Fruit fly (Drosophila melanogaster) whole organism: ENCODE measurements around the gene Wsck.

Source experiments
- CG8478 ChIP-seq: fragments of >200 bp; optimal IDR thresholded peaks from 2 replicates; lab custom pipeline; 2018; ENCODE audit warnings: inconsistent platforms
- Dll ChIP-seq: fragments of >200 bp; optimal IDR thresholded peaks from 2 replicates; lab custom pipeline; 2017
- EcR ChIP-seq, 2 experiments: fragments of >200 bp; optimal IDR thresholded peaks; 2 replicates each; lab custom pipeline; 2017; ENCODE audit warnings: missing biosample characterization in 2 of 2, missing genetic modification characterization in 2 of 2, missing genetic modification reagents in 2 of 2
- pan ChIP-seq: fragments of >200 bp; optimal IDR thresholded peaks from 2 replicates; lab custom pipeline; 2017
- psq ChIP-seq: fragments of >200 bp; optimal IDR thresholded peaks from 2 replicates; lab custom pipeline; 2017
- usp ChIP-seq: fragments of >200 bp; optimal IDR thresholded peaks from 2 replicates; lab custom pipeline; 2017; ENCODE audit warnings: missing biosample characterization, missing genetic modification characterization, mixed read lengths

The Wsck gene

dm6 chr3R:24634312-24634711, 4.4 kb upstream of the Wsck start:
- no peak for TF ChIP-seq psq (lab: Kevin White, UChicago)
- no peak for TF ChIP-seq CG8478 (lab: Kevin White, UChicago)
- TF ChIP-seq pan (lab: Kevin White, UChicago) = no peak
- TF ChIP-seq EcR (GFP tag; optimal IDR thresholded peaks at IDR 0.05; lab: Kevin White, UChicago) = no peak
- no peak for TF ChIP-seq Dll (lab: Kevin White, UChicago)
- no peak for TF ChIP-seq usp (GFP tag; lab: Kevin White, UChicago)

- TF ChIP-seq usp (GFP tag; lab: Kevin White, UChicago) (no peak), EcR (GFP tag; optimal IDR thresholded peaks at IDR 0.05; lab: Kevin White, UChicago) (no peak), pan (lab: Kevin White, UChicago) (no peak), psq (lab: Kevin White, UChicago) (no peak), Dll (lab: Kevin White, UChicago) (no peak), CG8478 (lab: Kevin White, UChicago) (no peak)
Measured at dm6 chr3R:24626667-24627066, 3.2 kb downstream of the Wsck start.

- TF ChIP-seq usp (GFP tag; lab: Kevin White, UChicago) (no peak), EcR (GFP tag; optimal IDR thresholded peaks at IDR 0.05; lab: Kevin White, UChicago) (no peak), Dll (lab: Kevin White, UChicago) (no peak), psq (lab: Kevin White, UChicago) (no peak), pan (lab: Kevin White, UChicago) (no peak), CG8478 (lab: Kevin White, UChicago) (no peak)
Measured at dm6 chr3R:24626003-24626486, 3.8 kb downstream of the Wsck start.

dm6 chr3R:24625517-24625925, 4.4 kb downstream of the Wsck start, which contains the start of the genes Syx18 and atl:
Gene Syx18, minus strand, starts transcription at chr3R:24625562.
Gene atl, plus strand, starts transcription at chr3R:24625671.
- TF ChIP-seq usp (GFP tag; lab: Kevin White, UChicago) = no peak

dm6 chr3R:24620569-24620968, 9.3 kb downstream of the Wsck start:
- no peak for TF ChIP-seq pan (lab: Kevin White, UChicago)
- no peak for TF ChIP-seq EcR (GFP tag; optimal IDR thresholded peaks at IDR 0.05; lab: Kevin White, UChicago)
- no peak for TF ChIP-seq CG8478 (lab: Kevin White, UChicago)
- no peak for TF ChIP-seq Dll (lab: Kevin White, UChicago)
- no peak for TF ChIP-seq psq (lab: Kevin White, UChicago)

dm6 chr3R:24614707-24615022, 15.2 kb downstream of the Wsck start:
- no peak for TF ChIP-seq usp (GFP tag; lab: Kevin White, UChicago)
- no peak for TF ChIP-seq psq (lab: Kevin White, UChicago)
- no peak for TF ChIP-seq EcR (GFP tag; optimal IDR thresholded peaks at IDR 0.05; lab: Kevin White, UChicago)

DNA sequence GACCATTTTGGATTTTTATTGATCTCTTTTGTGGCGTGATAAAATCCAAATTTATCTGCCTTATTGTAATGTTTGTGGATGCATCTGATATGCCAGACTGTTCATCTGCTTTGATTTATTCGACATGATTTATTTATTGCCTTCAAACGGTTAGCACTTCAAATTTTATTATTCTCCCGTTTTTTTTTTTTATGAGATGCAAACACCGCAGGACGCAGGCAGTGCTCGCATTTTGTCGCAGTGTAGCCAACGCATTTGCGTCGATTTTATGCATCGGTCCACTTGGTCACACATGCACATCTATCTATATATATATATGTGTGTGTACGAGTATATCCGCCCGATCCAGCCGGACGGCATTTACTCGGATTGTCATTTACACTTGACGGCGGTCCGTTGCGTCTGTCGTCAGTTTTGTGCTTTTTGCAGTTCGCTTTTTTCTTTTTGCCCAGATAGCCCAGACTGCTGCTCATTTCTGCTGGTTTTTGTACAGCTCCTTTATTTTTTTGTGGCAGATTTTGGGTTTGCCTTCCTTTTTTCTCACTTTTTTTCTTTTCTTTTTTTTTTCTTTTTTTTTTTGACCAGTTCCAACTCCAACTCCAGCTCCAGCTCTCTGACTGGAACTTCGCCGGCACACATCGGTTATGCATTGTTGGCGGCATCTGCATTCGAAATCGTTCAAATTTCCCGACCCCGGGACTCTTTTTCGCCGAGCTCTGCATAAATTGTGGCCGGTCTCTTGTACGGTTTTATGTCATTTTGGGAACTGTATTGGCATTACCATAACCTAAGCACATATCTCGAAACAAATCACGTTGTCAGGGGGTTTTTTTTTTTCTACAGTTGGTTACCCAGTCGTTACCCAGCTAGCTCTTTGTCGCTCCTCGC, 15.8 kb downstream of the Wsck start:
- TF ChIP-seq pan (lab: Kevin White, UChicago) = no peak
- TF ChIP-seq Dll (lab: Kevin White, UChicago) = no peak
- no peak for TF ChIP-seq usp (GFP tag; lab: Kevin White, UChicago)

dm6 chr3R:24608316-24608715, 21.6 kb downstream of the Wsck start:
- TF ChIP-seq EcR (GFP tag; optimal IDR thresholded peaks at IDR 0.05; lab: Kevin White, UChicago) = no peak
- TF ChIP-seq Dll (lab: Kevin White, UChicago) = no peak
- no peak for TF ChIP-seq usp (GFP tag; lab: Kevin White, UChicago)
- no peak for TF ChIP-seq pan (lab: Kevin White, UChicago)
- TF ChIP-seq CG8478 (lab: Kevin White, UChicago) = no peak
- no peak for TF ChIP-seq psq (lab: Kevin White, UChicago)

dm6 chr3R:24606868-24607267, 23.0 kb downstream of the Wsck start:
- TF ChIP-seq pan (lab: Kevin White, UChicago) = no peak
- TF ChIP-seq CG8478 (lab: Kevin White, UChicago) = no peak

DNA sequence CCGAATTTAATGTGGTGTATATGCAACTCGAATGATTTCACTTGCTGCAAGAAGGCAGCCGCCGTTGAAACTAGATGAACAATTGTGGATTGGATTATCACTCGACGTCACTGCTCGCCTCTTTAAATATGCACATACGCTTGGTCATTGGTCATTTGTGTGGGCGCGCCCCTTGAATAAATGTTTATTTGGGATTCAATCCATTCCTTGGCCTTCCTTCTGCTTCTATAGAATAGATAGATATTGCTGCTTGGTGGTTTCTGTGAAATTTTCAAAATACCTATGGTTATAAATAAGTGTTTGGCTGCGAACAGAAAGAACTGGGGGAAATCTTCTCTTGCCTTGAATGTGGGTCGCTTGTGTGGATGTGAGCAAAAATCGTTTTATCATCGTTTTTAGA, 25.7 kb downstream of the Wsck start:
- TF ChIP-seq usp (GFP tag; lab: Kevin White, UChicago) (no peak), Dll (lab: Kevin White, UChicago) (no peak), EcR (GFP tag; optimal IDR thresholded peaks at IDR 0.05; lab: Kevin White, UChicago) (no peak), psq (lab: Kevin White, UChicago) (no peak), CG8478 (lab: Kevin White, UChicago) (no peak), pan (lab: Kevin White, UChicago) (no peak)

DNA sequence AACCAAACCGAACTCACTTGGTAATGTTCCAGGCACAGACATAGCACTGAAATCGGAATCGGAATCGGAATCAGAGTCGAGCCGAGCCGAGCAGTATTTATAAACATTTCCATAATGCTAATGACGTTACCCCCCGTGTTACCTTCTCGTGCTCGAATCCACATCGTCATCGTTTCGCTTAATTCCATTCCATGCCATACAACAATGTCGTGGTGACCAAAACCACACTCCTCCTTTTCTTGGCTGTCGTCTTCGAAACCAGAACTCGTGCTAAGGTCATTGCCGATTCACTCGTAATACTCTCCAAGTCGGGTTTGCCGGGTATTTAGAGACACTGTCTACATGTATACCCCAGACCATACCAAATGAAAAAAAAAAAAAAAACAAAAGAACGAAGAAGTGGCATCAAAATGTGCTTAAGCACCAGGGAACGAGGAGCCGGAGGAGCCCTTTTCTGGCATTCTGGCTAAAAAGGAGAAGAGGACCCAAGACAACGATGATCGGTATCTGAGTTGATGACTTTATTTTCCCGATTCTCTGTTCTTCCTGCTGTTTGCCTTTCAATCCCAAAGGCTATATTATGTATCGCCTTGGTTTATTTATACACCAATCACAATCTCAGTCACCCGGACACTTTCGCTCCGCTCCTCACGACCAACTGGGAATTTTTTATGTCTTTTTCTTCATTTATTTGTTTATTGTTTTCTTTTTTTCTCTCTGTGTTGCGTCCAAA, 26.3 kb downstream of the Wsck start:
- TF ChIP-seq EcR (GFP tag; optimal IDR thresholded peaks at IDR 0.05; lab: Kevin White, UChicago) (no peak), Dll (lab: Kevin White, UChicago) (no peak), usp (GFP tag; lab: Kevin White, UChicago) (no peak), CG8478 (lab: Kevin White, UChicago) (no peak), pan (lab: Kevin White, UChicago) (no peak), psq (lab: Kevin White, UChicago) (no peak)
